Worm (Caenorhabditis elegans): ENCODE results near the gene srxa-1.

- no peak for TF ChIP-seq ama-1 (optimal IDR thresholded peaks at IDR 0.05)
- TF ChIP-seq pes-1 (GFP tag; IDR thresholded peaks at IDR 0.05): no peak
- no peak for TF ChIP-seq scrt-1 (GFP tag; IDR thresholded peaks at IDR 0.05)
Observed at ce11 chrV:20692903-20693302, 39.0 kb upstream of the srxa-1 start.

Data from whole organism, early embryonic.